Fruit fly (Drosophila melanogaster) whole organism, embryonic: ENCODE results near the gene Rab3GAP1.

Experiments
- Ada2b ChIP-seq: fragments of 200-800 bp; sonication (Bioruptor generic); IDR thresholded peaks from 2 replicates; pipeline ENCODE4 v1.3.6; 2022; ENCODE audit warnings: missing biosample characterization, missing genetic modification characterization
- CG10431 ChIP-seq: fragments of 200-800 bp; sonication (Bioruptor generic); optimal IDR thresholded peaks from 3 replicates; lab custom pipeline; 2018; ENCODE audit warnings: missing biosample characterization, mild to moderate bottlenecking, missing genetic modification characterization
- CG11723 ChIP-seq: fragments of 200-800 bp; sonication (Bioruptor generic); optimal IDR thresholded peaks from 2 replicates; lab custom pipeline; 2017; ENCODE audit warnings: missing biosample characterization, mild to moderate bottlenecking, missing genetic modification characterization
- CG12219 ChIP-seq: fragments of 200-800 bp; sonication (Bioruptor generic); optimal IDR thresholded peaks from 3 replicates; lab custom pipeline; 2018; ENCODE audit warnings: missing biosample characterization, mild to moderate bottlenecking, missing genetic modification characterization
- CG13424 ChIP-seq: fragments of 200-800 bp; sonication (Bioruptor generic); optimal IDR thresholded peaks from 2 replicates; lab custom pipeline; 2019; ENCODE audit warnings: missing biosample characterization, mild to moderate bottlenecking, missing genetic modification characterization, moderate library complexity
- CG13775 ChIP-seq: fragments of 200-800 bp; sonication (Bioruptor generic); optimal IDR thresholded peaks from 3 replicates; lab custom pipeline; 2017; ENCODE audit warnings: missing biosample characterization, mild to moderate bottlenecking, missing genetic modification characterization
- CG14050 ChIP-seq: fragments of 200-800 bp; sonication (Bioruptor generic); IDR thresholded peaks from 3 replicates; pipeline ENCODE4 v1.3.6; 2022; ENCODE audit warnings: missing biosample characterization, missing genetic modification characterization
- CG15514 ChIP-seq: fragments of 200-800 bp; sonication (Bioruptor generic); optimal IDR thresholded peaks from 3 replicates; lab custom pipeline; 2017; ENCODE audit warnings: missing biosample characterization, missing genetic modification characterization, mild to moderate bottlenecking, moderate library complexity, missing genetic modification reagents
- CG18599 ChIP-seq: fragments of 200-800 bp; sonication (Bioruptor generic); optimal IDR thresholded peaks from 3 replicates; lab custom pipeline; 2017; ENCODE audit warnings: missing biosample characterization, missing genetic modification characterization, mild to moderate bottlenecking, moderate library complexity, missing genetic modification reagents
- CG18764 ChIP-seq: fragments of 200-800 bp; sonication (Bioruptor generic); optimal IDR thresholded peaks from 3 replicates; lab custom pipeline; 2016; ENCODE audit warnings: missing biosample characterization, missing genetic modification characterization
- CG2120 ChIP-seq: fragments of 200-800 bp; sonication (Bioruptor generic); optimal IDR thresholded peaks from 3 replicates; lab custom pipeline; 2016; ENCODE audit warnings: missing biosample characterization, missing genetic modification characterization
- CG3065 ChIP-seq: fragments of 200-800 bp; sonication (Bioruptor generic); optimal IDR thresholded peaks from 2 replicates; lab custom pipeline; 2016; ENCODE audit warnings: missing biosample characterization, missing genetic modification characterization
- CG31224 ChIP-seq: fragments of 200-800 bp; sonication (Bioruptor generic); IDR thresholded peaks from 2 replicates; pipeline ENCODE4 v1.3.6; 2022; ENCODE audit warnings: missing biosample characterization, missing genetic modification characterization
- CG4424 ChIP-seq: fragments of 200-800 bp; sonication (Bioruptor generic); optimal IDR thresholded peaks from 3 replicates; lab custom pipeline; 2016; ENCODE audit warnings: missing biosample characterization, missing genetic modification characterization
- CG4617 ChIP-seq: fragments of 200-800 bp; sonication (Bioruptor generic); optimal IDR thresholded peaks from 3 replicates; lab custom pipeline; 2016; ENCODE audit warnings: missing biosample characterization, missing genetic modification characterization, borderline replicate concordance
- CG5245 ChIP-seq: fragments of 200-800 bp; sonication (Bioruptor generic); optimal IDR thresholded peaks from 3 replicates; lab custom pipeline; 2016; ENCODE audit warnings: missing biosample characterization, missing genetic modification characterization
- CG9817 ChIP-seq: fragments of 200-800 bp; sonication (Bioruptor generic); optimal IDR thresholded peaks from 2 replicates; lab custom pipeline; 2018; ENCODE audit warnings: missing biosample characterization, mild to moderate bottlenecking, missing genetic modification characterization, moderate library complexity
- CTCF ChIP-seq: fragments of 200-800 bp; sonication (Bioruptor generic); optimal IDR thresholded peaks from 2 replicates; lab custom pipeline; 2017; ENCODE audit warnings: missing biosample characterization, mild to moderate bottlenecking, missing genetic modification characterization, moderate library complexity
- Dp ChIP-seq: fragments of 200-800 bp; sonication (Bioruptor generic); optimal IDR thresholded peaks from 2 replicates; lab custom pipeline; 2018; ENCODE audit warnings: missing biosample characterization, mild to moderate bottlenecking, missing genetic modification characterization, moderate library complexity
- HLH4C ChIP-seq: fragments of 200-800 bp; sonication (Bioruptor generic); IDR thresholded peaks from 3 replicates; pipeline ENCODE4 v1.3.6; 2022; ENCODE audit warnings: missing biosample characterization, missing genetic modification characterization; ENCODE audit not compliant: partially characterized antibody
- Kr ChIP-seq: fragments of 200-800 bp; sonication (Bioruptor generic); optimal IDR thresholded peaks from 2 replicates; lab custom pipeline; 2017; ENCODE audit warnings: missing biosample characterization, mild to moderate bottlenecking, missing genetic modification characterization
- Lhr ChIP-seq: fragments of 200-800 bp; sonication (Bioruptor generic); optimal IDR thresholded peaks from 3 replicates; lab custom pipeline; 2017; ENCODE audit warnings: mild to moderate bottlenecking, missing biosample characterization, missing genetic modification reagents, missing genetic modification characterization
- Lpt ChIP-seq: fragments of >200 bp; optimal IDR thresholded peaks from 2 replicates; lab custom pipeline; 2018; ENCODE audit warnings: missing biosample characterization, missing genetic modification characterization
- Oaz ChIP-seq: fragments of 200-800 bp; sonication (Bioruptor generic); IDR thresholded peaks from 2 replicates; pipeline ENCODE4 v1.3.6; 2022; ENCODE audit warnings: missing biosample characterization, missing genetic modification characterization
- Pdp1 ChIP-seq, 2 experiments: fragments of 200-800 bp; sonication (Bioruptor generic); optimal IDR thresholded peaks; 3 replicates each; lab custom pipeline; 2016; ENCODE audit warnings: missing biosample characterization in 2 of 2, missing genetic modification characterization in 2 of 2, mild to moderate bottlenecking in 1 of 2, moderate library complexity in 1 of 2
- Rfx ChIP-seq: fragments of 200-800 bp; sonication (Bioruptor generic); IDR thresholded peaks from 2 replicates; pipeline ENCODE4 v1.3.6; 2022; ENCODE audit warnings: missing biosample characterization, missing genetic modification characterization
- Side ChIP-seq: fragments of 200-800 bp; sonication (Bioruptor generic); optimal IDR thresholded peaks from 2 replicates; lab custom pipeline; 2016; ENCODE audit warnings: missing biosample characterization, missing genetic modification characterization
- Trl ChIP-seq, 3 experiments: fragments of >200 bp in 2 of 3; fragments of 200-800 bp in 1 of 3; sonication (Bioruptor generic) in 1 of 3; optimal IDR thresholded peaks; 2 replicates in 1 of 3; 3 replicates in 2 of 3; lab custom pipeline; 2016 to 2017; ENCODE audit warnings: missing biosample characterization in 1 of 3, missing genetic modification characterization in 1 of 3
- Xbp1 ChIP-seq: fragments of 200-800 bp; sonication (Bioruptor generic); optimal IDR thresholded peaks from 3 replicates; lab custom pipeline; 2016; ENCODE audit warnings: missing biosample characterization, mild to moderate bottlenecking, missing genetic modification characterization
- az2 ChIP-seq: fragments of 200-800 bp; sonication (Bioruptor generic); optimal IDR thresholded peaks from 3 replicates; lab custom pipeline; 2016; ENCODE audit warnings: missing biosample characterization, missing genetic modification characterization
- chinmo ChIP-seq: fragments of 200-800 bp; sonication (Bioruptor generic); IDR thresholded peaks from 4 replicates; pipeline ENCODE4 v1.3.6; 2022; ENCODE audit warnings: missing biosample characterization, missing genetic modification characterization; ENCODE audit not compliant: partially characterized antibody
- chn ChIP-seq: fragments of 200-800 bp; sonication (Bioruptor generic); optimal IDR thresholded peaks from 2 replicates; lab custom pipeline; 2016; ENCODE audit warnings: missing biosample characterization, missing genetic modification characterization
- en ChIP-seq: fragments of 200-800 bp; sonication (Bioruptor generic); optimal IDR thresholded peaks from 2 replicates; lab custom pipeline; 2016; ENCODE audit warnings: missing biosample characterization, missing genetic modification characterization
- esg ChIP-seq: fragments of 200-800 bp; sonication (Bioruptor generic); conservative IDR thresholded peaks from 2 replicates; pipeline ENCODE4 v1.3.6; 2022; ENCODE audit warnings: missing biosample characterization, missing genetic modification characterization
- eyg ChIP-seq: fragments of 200-800 bp; sonication (Bioruptor generic); optimal IDR thresholded peaks from 3 replicates; lab custom pipeline; 2016; ENCODE audit warnings: missing biosample characterization, missing genetic modification characterization
- gce ChIP-seq: fragments of 200-800 bp; sonication (Bioruptor generic); IDR thresholded peaks from 3 replicates; pipeline ENCODE4 v1.3.6; 2022; ENCODE audit warnings: missing biosample characterization, missing genetic modification characterization
- gfzf ChIP-seq: fragments of 200-800 bp; sonication (Bioruptor generic); optimal IDR thresholded peaks from 2 replicates; lab custom pipeline; 2016; ENCODE audit warnings: missing biosample characterization, mild to moderate bottlenecking, missing genetic modification characterization, moderate library complexity
- lov ChIP-seq, 2 experiments: fragments of 200-800 bp in 1 of 2; fragments of >200 bp in 1 of 2; sonication (Bioruptor generic) in 1 of 2; IDR thresholded peaks in 1 of 2; optimal IDR thresholded peaks in 1 of 2; 2 replicates in 1 of 2; 3 replicates in 1 of 2; pipeline versions ENCODE4 v1.3.6 to Lab custom; 2017 to 2022; ENCODE audit warnings: missing biosample characterization in 1 of 2, missing genetic modification characterization in 1 of 2
- mam ChIP-seq: fragments of 200-800 bp; sonication (Bioruptor generic); optimal IDR thresholded peaks from 3 replicates; lab custom pipeline; 2016; ENCODE audit warnings: missing biosample characterization, missing genetic modification characterization
- mirr ChIP-seq: fragments of 200-800 bp; sonication (Bioruptor generic); optimal IDR thresholded peaks from 3 replicates; lab custom pipeline; 2018; ENCODE audit warnings: missing biosample characterization, mild to moderate bottlenecking, missing genetic modification characterization
- mld ChIP-seq: fragments of 200-800 bp; sonication (Bioruptor generic); IDR thresholded peaks from 3 replicates; pipeline ENCODE4 v1.3.6; 2022; ENCODE audit warnings: missing biosample characterization, missing genetic modification characterization; ENCODE audit not compliant: partially characterized antibody
- nmo ChIP-seq: fragments of 200-800 bp; sonication (Bioruptor generic); optimal IDR thresholded peaks from 2 replicates; lab custom pipeline; 2018; ENCODE audit warnings: missing biosample characterization, mild to moderate bottlenecking, missing genetic modification characterization, moderate library complexity
- schlank ChIP-seq: fragments of 200-800 bp; sonication (Bioruptor generic); optimal IDR thresholded peaks from 2 replicates; lab custom pipeline; 2018; ENCODE audit warnings: missing biosample characterization, mild to moderate bottlenecking, missing genetic modification characterization
- sisA ChIP-seq: fragments of 200-800 bp; sonication (Bioruptor generic); IDR thresholded peaks from 2 replicates; pipeline ENCODE4 v1.3.6; 2022; ENCODE audit warnings: missing biosample characterization, missing genetic modification characterization
- so ChIP-seq: fragments of 200-800 bp; sonication (Bioruptor generic); IDR thresholded peaks from 3 replicates; pipeline ENCODE4 v1.3.6; 2022; ENCODE audit warnings: missing biosample characterization, missing genetic modification characterization
- sr ChIP-seq: fragments of 200-800 bp; sonication (Bioruptor generic); IDR thresholded peaks from 3 replicates; pipeline ENCODE4 v1.3.6; 2022; ENCODE audit warnings: missing biosample characterization, missing genetic modification characterization
- ssp ChIP-seq: fragments of 200-800 bp; sonication (Bioruptor generic); IDR thresholded peaks from 2 replicates; pipeline ENCODE4 v1.3.6; 2022; ENCODE audit warnings: missing biosample characterization, missing genetic modification characterization
- tio ChIP-seq: fragments of 200-800 bp; sonication (Bioruptor generic); optimal IDR thresholded peaks from 2 replicates; lab custom pipeline; 2017; ENCODE audit warnings: missing biosample characterization, missing genetic modification characterization, inconsistent platforms
- twi ChIP-seq: fragments of 200-800 bp; optimal IDR thresholded peaks from 2 replicates; lab custom pipeline; 2019; ENCODE audit warnings: missing biosample characterization, mild to moderate bottlenecking, missing genetic modification characterization, moderate library complexity
- unpg ChIP-seq: fragments of 200-800 bp; sonication (Bioruptor generic); optimal IDR thresholded peaks from 3 replicates; lab custom pipeline; 2018; ENCODE audit warnings: missing biosample characterization, mild to moderate bottlenecking, missing genetic modification characterization, moderate library complexity

The Rab3GAP1 gene

DNA sequence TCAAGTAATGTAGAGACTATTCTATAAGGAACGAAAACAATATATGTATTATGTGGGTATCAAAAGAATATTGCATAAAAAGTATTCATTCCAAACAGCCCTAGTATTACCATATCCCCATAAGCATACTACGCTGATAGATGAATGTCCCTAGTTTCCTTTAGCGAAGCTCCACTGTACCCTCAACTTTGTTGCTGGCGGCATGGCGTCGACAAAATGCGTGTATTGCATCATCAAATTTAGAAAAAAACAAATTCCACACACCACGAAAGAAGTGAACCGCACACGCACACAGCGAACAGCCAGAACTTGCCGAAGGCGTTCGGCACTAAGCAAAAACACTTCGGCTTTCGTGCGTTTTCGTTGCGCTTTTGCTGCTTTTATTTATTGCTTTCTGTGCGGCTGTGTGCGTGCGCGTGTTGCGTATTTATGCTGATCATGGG, 21.8 kb upstream of the Rab3GAP1 start (continued):
- TF ChIP-seq nmo: peak; percentile 92
- TF ChIP-seq CG13775 (GFP tag; lab: Kevin White, UChicago): peak; percentile 86
- peak; percentile 97 for TF ChIP-seq unpg (GFP tag; lab: Kevin White, UChicago)
- TF ChIP-seq esg (GFP tag; lab: Robert Waterston, UW): peak; percentile 98
- peak; percentile 65 for TF ChIP-seq CG18764 (GFP tag; lab: Kevin White, UChicago)
- peak; percentile 88 for TF ChIP-seq Side
- TF ChIP-seq Trl (optimal IDR thresholded peaks at IDR 0.05; lab: Kevin White, UChicago): no peak
- peak; percentile 96 for TF ChIP-seq Trl (GFP tag; optimal IDR thresholded peaks at IDR 0.05; lab: Kevin White, UChicago)
- TF ChIP-seq en: peak; percentile 97
- TF ChIP-seq schlank: peak; percentile 96
- peak; percentile 97 for TF ChIP-seq sisA
- TF ChIP-seq Oaz (GFP tag; lab: Robert Waterston, UW): peak; percentile 99
- TF ChIP-seq chn: peak; percentile 72
- peak; percentile 96 for TF ChIP-seq CG9817 (tag; lab: Kevin White, UChicago)
- TF ChIP-seq CG5245: peak; percentile 95
- TF ChIP-seq ssp (GFP tag; lab: Robert Waterston, UW): peak; percentile 90
- no peak for TF ChIP-seq CTCF (GFP tag; lab: Kevin White, UChicago)
- peak; percentile 97 for TF ChIP-seq CG12219 (GFP tag; lab: Kevin White, UChicago)
- TF ChIP-seq tio: peak; percentile 79
- TF ChIP-seq CG15514 (GFP tag; lab: Kevin White, UChicago): peak; percentile 87
- TF ChIP-seq mld (GFP tag; lab: Robert Waterston, UW): no peak
- peak; percentile 10 for TF ChIP-seq Dp (GFP tag; lab: Kevin White, UChicago)
- peak; percentile 91 for TF ChIP-seq sr (GFP tag; lab: Robert Waterston, UW)
- TF ChIP-seq CG18599 (GFP tag; lab: Kevin White, UChicago): peak; percentile 93
- TF ChIP-seq CG4617 (GFP tag; lab: Kevin White, UChicago): peak; percentile 93
- peak; percentile 79 for TF ChIP-seq CG4424 (GFP tag; lab: Kevin White, UChicago)
- peak; percentile 91 for TF ChIP-seq Xbp1 (GFP tag; lab: Kevin White, UChicago)
- TF ChIP-seq mirr: peak; percentile 93
- peak; percentile 81 for TF ChIP-seq CG11723 (GFP tag; lab: Kevin White, UChicago)
- TF ChIP-seq gfzf (GFP tag; lab: Kevin White, UChicago): peak; percentile 14
- TF ChIP-seq chinmo (GFP tag; lab: Robert Waterston, UW): peak; percentile 100
- no peak for TF ChIP-seq Lhr
- TF ChIP-seq CG2120 (GFP tag; lab: Kevin White, UChicago): peak; percentile 95
- peak; percentile 97 for TF ChIP-seq CG13424
- no peak for TF ChIP-seq HLH4C (GFP tag; lab: Robert Waterston, UW)
- TF ChIP-seq gce (GFP tag; lab: Robert Waterston, UW): peak; percentile 94; the same call in 2 of the 3 replicates
- peak; percentile 40 for TF ChIP-seq CG3065 (GFP tag; lab: Kevin White, UChicago)
- TF ChIP-seq mam (GFP tag; lab: Kevin White, UChicago): peak; percentile 99
- TF ChIP-seq CG31224: peak; percentile 92
- peak; percentile 97 for TF ChIP-seq CG14050
- TF ChIP-seq Ada2b (GFP tag; lab: Robert Waterston, UW): peak; percentile 99
- TF ChIP-seq lov (optimal IDR thresholded peaks at IDR 0.05; lab: Kevin White, UChicago): no peak
- TF ChIP-seq lov (GFP tag; IDR thresholded peaks at IDR 0.05; lab: Robert Waterston, UW): peak; percentile 89; the same call in 2 of the 3 replicates
- peak; percentile 97 for TF ChIP-seq eyg (GFP tag; lab: Kevin White, UChicago)
- TF ChIP-seq CG10431 (GFP tag; lab: Kevin White, UChicago): no peak
- TF ChIP-seq Pdp1 (GFP tag; optimal IDR thresholded peaks at IDR 0.05; lab: Kevin White, UChicago): peak; percentile 92 to 99
- TF ChIP-seq so (GFP tag; lab: Robert Waterston, UW): peak; percentile 99
- peak; percentile 99 for TF ChIP-seq Rfx
- peak; percentile 79 for TF ChIP-seq twi (tag; lab: Kevin White, UChicago)
- TF ChIP-seq Kr: no peak
- no peak for TF ChIP-seq Lpt (GFP tag; lab: Kevin White, UChicago)
- TF ChIP-seq az2 (GFP tag; lab: Kevin White, UChicago): peak; percentile 93
